Fruit fly (Drosophila melanogaster) whole organism, embryonic: ENCODE measurements around the gene CG4770.

Experiments
- Aef1 ChIP-seq: fragments of 200-800 bp; sonication (Bioruptor generic); IDR thresholded peaks from 3 replicates; pipeline ENCODE4 v1.3.6; 2022; ENCODE audit warnings: missing biosample characterization, missing genetic modification characterization
- Bdp1 ChIP-seq: fragments of 200-800 bp; sonication (Bioruptor generic); optimal IDR thresholded peaks from 3 replicates; lab custom pipeline; 2016; ENCODE audit warnings: missing biosample characterization, missing genetic modification characterization
- BtbVII ChIP-seq: fragments of 200-800 bp; sonication (Bioruptor generic); optimal IDR thresholded peaks from 3 replicates; lab custom pipeline; 2017; ENCODE audit warnings: missing biosample characterization, mild to moderate bottlenecking, missing genetic modification characterization
- CG10209 ChIP-seq: fragments of 200-800 bp; sonication (Bioruptor generic); optimal IDR thresholded peaks from 3 replicates; lab custom pipeline; 2017; ENCODE audit warnings: missing biosample characterization, mild to moderate bottlenecking, missing genetic modification characterization, missing genetic modification reagents
- CG10366 ChIP-seq: fragments of 200-800 bp; sonication (Bioruptor generic); IDR thresholded peaks from 2 replicates; pipeline ENCODE4 v1.3.6; 2022; ENCODE audit warnings: missing biosample characterization, missing genetic modification characterization
- CG12071 ChIP-seq: fragments of 200-800 bp; sonication (Bioruptor generic); optimal IDR thresholded peaks from 3 replicates; lab custom pipeline; 2018; ENCODE audit warnings: missing biosample characterization, mild to moderate bottlenecking, missing genetic modification characterization
- CG12219 ChIP-seq: fragments of 200-800 bp; sonication (Bioruptor generic); optimal IDR thresholded peaks from 3 replicates; lab custom pipeline; 2018; ENCODE audit warnings: missing biosample characterization, mild to moderate bottlenecking, missing genetic modification characterization
- CG13287 ChIP-seq: fragments of 200-800 bp; sonication (Bioruptor generic); IDR thresholded peaks from 2 replicates; pipeline ENCODE4 v1.3.6; 2022; ENCODE audit warnings: missing biosample characterization, missing genetic modification characterization; ENCODE audit not compliant: partially characterized antibody
- CG13296 ChIP-seq: fragments of 200-800 bp; sonication (Bioruptor generic); optimal IDR thresholded peaks from 3 replicates; lab custom pipeline; 2018; ENCODE audit warnings: missing biosample characterization, mild to moderate bottlenecking, missing genetic modification characterization
- CG13624 ChIP-seq: fragments of 200-800 bp; sonication (Bioruptor generic); optimal IDR thresholded peaks from 2 replicates; lab custom pipeline; 2016; ENCODE audit warnings: missing biosample characterization, missing genetic modification characterization
- CG13775 ChIP-seq: fragments of 200-800 bp; sonication (Bioruptor generic); optimal IDR thresholded peaks from 3 replicates; lab custom pipeline; 2017; ENCODE audit warnings: missing biosample characterization, mild to moderate bottlenecking, missing genetic modification characterization
- CG14710 ChIP-seq: fragments of 200-800 bp; sonication (Bioruptor generic); optimal IDR thresholded peaks from 3 replicates; lab custom pipeline; 2019; ENCODE audit warnings: missing biosample characterization, mild to moderate bottlenecking, missing genetic modification characterization, moderate library complexity
- CG15479 ChIP-seq: fragments of 200-800 bp; sonication (Bioruptor generic); optimal IDR thresholded peaks from 3 replicates; lab custom pipeline; 2019; ENCODE audit warnings: missing biosample characterization, mild to moderate bottlenecking, missing genetic modification characterization, moderate library complexity
- CG17361 ChIP-seq: fragments of 200-800 bp; sonication (Bioruptor generic); IDR thresholded peaks from 3 replicates; pipeline ENCODE4 v1.3.6; 2022; ENCODE audit warnings: missing biosample characterization, missing genetic modification characterization
- CG17829 ChIP-seq: fragments of 200-800 bp; optimal IDR thresholded peaks from 2 replicates; lab custom pipeline; 2019; ENCODE audit warnings: missing biosample characterization, mild to moderate bottlenecking, missing genetic modification characterization, moderate library complexity
- CG18011 ChIP-seq: fragments of 200-800 bp; sonication (Bioruptor generic); optimal IDR thresholded peaks from 2 replicates; lab custom pipeline; 2017; ENCODE audit warnings: missing biosample characterization, missing genetic modification characterization, mild to moderate bottlenecking, moderate library complexity, missing genotype
- CG2116 ChIP-seq: fragments of 200-800 bp; sonication (Bioruptor generic); optimal IDR thresholded peaks from 3 replicates; lab custom pipeline; 2018; ENCODE audit warnings: missing biosample characterization, mild to moderate bottlenecking, missing genetic modification characterization
- CG2129 ChIP-seq: fragments of 200-800 bp; sonication (Bioruptor generic); IDR thresholded peaks from 2 replicates; pipeline ENCODE4 v1.3.6; 2022; ENCODE audit warnings: missing biosample characterization, missing genetic modification characterization; ENCODE audit not compliant: partially characterized antibody
- CG34224 ChIP-seq: fragments of 200-800 bp; sonication (Bioruptor generic); IDR thresholded peaks from 3 replicates; pipeline ENCODE4 v1.3.6; 2022; ENCODE audit warnings: missing biosample characterization, missing genetic modification characterization; ENCODE audit not compliant: partially characterized antibody
- CG8359 ChIP-seq: fragments of 200-800 bp; sonication (Bioruptor generic); optimal IDR thresholded peaks from 2 replicates; lab custom pipeline; 2017; ENCODE audit warnings: missing biosample characterization, mild to moderate bottlenecking, missing genetic modification characterization, borderline replicate concordance
- Doc3 ChIP-seq: fragments of 200-800 bp; sonication (Bioruptor generic); IDR thresholded peaks from 3 replicates; pipeline ENCODE4 v1.3.6; 2022; ENCODE audit warnings: missing biosample characterization, missing genetic modification characterization; ENCODE audit not compliant: partially characterized antibody
- E2f1 ChIP-seq: fragments of 200-800 bp; sonication (Bioruptor generic); IDR thresholded peaks from 2 replicates; pipeline ENCODE4 v1.3.6; 2022; ENCODE audit warnings: missing biosample characterization, missing genetic modification characterization
- Ets65A ChIP-seq: fragments of 200-800 bp; sonication (Bioruptor generic); peaks from one replicate; lab custom pipeline; 2016; ENCODE audit warnings: missing biosample characterization, missing genetic modification characterization
- HLH4C ChIP-seq: fragments of 200-800 bp; sonication (Bioruptor generic); IDR thresholded peaks from 3 replicates; pipeline ENCODE4 v1.3.6; 2022; ENCODE audit warnings: missing biosample characterization, missing genetic modification characterization; ENCODE audit not compliant: partially characterized antibody
- Hmx ChIP-seq: fragments of 200-800 bp; sonication (Bioruptor generic); optimal IDR thresholded peaks from 2 replicates; lab custom pipeline; 2016; ENCODE audit warnings: missing biosample characterization, missing genetic modification characterization
- Hr78 ChIP-seq, 2 experiments: fragments of 200-800 bp in 1 of 2; fragments of >200 bp in 1 of 2; sonication (Bioruptor generic) in 1 of 2; optimal IDR thresholded peaks; 2 replicates each; lab custom pipeline; 2017 to 2019; ENCODE audit warnings: missing biosample characterization in 2 of 2, missing genetic modification characterization in 2 of 2, mild to moderate bottlenecking in 1 of 2, moderate library complexity in 1 of 2
- Med ChIP-seq: fragments of 200-800 bp; sonication (Bioruptor generic); peaks from one replicate; lab custom pipeline; 2016; ENCODE audit warnings: missing biosample characterization, missing genetic modification characterization, mild to moderate bottlenecking, inconsistent platforms, moderate library complexity
- Oli ChIP-seq: fragments of 200-800 bp; sonication (Bioruptor generic); optimal IDR thresholded peaks from 2 replicates; lab custom pipeline; 2018; ENCODE audit warnings: missing biosample characterization, mild to moderate bottlenecking, missing genetic modification characterization, moderate library complexity
- Sox102F ChIP-seq: fragments of 200-800 bp; sonication (Bioruptor generic); optimal IDR thresholded peaks from 2 replicates; lab custom pipeline; 2018; ENCODE audit warnings: missing biosample characterization, mild to moderate bottlenecking, missing genetic modification characterization, moderate library complexity
- Stat92E ChIP-seq, 3 experiments: fragments of >200 bp in 2 of 3; fragments of 200-800 bp in 1 of 3; sonication (Bioruptor generic) in 1 of 3; optimal IDR thresholded peaks; 2 replicates each; lab custom pipeline; 2017 to 2019; ENCODE audit warnings: missing biosample characterization in 3 of 3, missing genetic modification characterization in 3 of 3, mild to moderate bottlenecking in 1 of 3, moderate library complexity in 1 of 3
- ab ChIP-seq: fragments of 200-800 bp; sonication (Bioruptor generic); optimal IDR thresholded peaks from 2 replicates; lab custom pipeline; 2016; ENCODE audit warnings: missing biosample characterization, missing genetic modification characterization
- cg ChIP-seq: fragments of 200-800 bp; sonication (Bioruptor generic); optimal IDR thresholded peaks from 3 replicates; lab custom pipeline; 2019; ENCODE audit warnings: missing biosample characterization, mild to moderate bottlenecking, missing genetic modification characterization, moderate library complexity
- cwo ChIP-seq: fragments of 200-800 bp; sonication (Bioruptor generic); optimal IDR thresholded peaks from 3 replicates; lab custom pipeline; 2017; ENCODE audit warnings: missing biosample characterization, missing genetic modification characterization, mild to moderate bottlenecking, moderate library complexity, missing genetic modification reagents
- dpn ChIP-seq, 2 experiments: fragments of 200-800 bp; sonication (Bioruptor generic); optimal IDR thresholded peaks; 3 replicates each; lab custom pipeline; 2016; ENCODE audit warnings: missing biosample characterization in 2 of 2, missing genetic modification characterization in 2 of 2
- emc ChIP-seq: fragments of 200-800 bp; sonication (Bioruptor generic); optimal IDR thresholded peaks from 2 replicates; lab custom pipeline; 2016; ENCODE audit warnings: missing biosample characterization, missing genetic modification characterization
- fd64A ChIP-seq: fragments of 200-800 bp; sonication (Bioruptor generic); optimal IDR thresholded peaks from 3 replicates; lab custom pipeline; 2018; ENCODE audit warnings: missing biosample characterization, mild to moderate bottlenecking, missing genetic modification characterization
- jing ChIP-seq: fragments of 200-800 bp; sonication (Bioruptor generic); optimal IDR thresholded peaks from 2 replicates; lab custom pipeline; 2018; ENCODE audit warnings: missing biosample characterization, mild to moderate bottlenecking, missing genetic modification characterization
- lilli ChIP-seq: fragments of 200-800 bp; sonication (Bioruptor generic); optimal IDR thresholded peaks from 3 replicates; lab custom pipeline; 2016; ENCODE audit warnings: missing biosample characterization, missing genetic modification characterization
- mld ChIP-seq: fragments of 200-800 bp; sonication (Bioruptor generic); IDR thresholded peaks from 3 replicates; pipeline ENCODE4 v1.3.6; 2022; ENCODE audit warnings: missing biosample characterization, missing genetic modification characterization; ENCODE audit not compliant: partially characterized antibody
- oc ChIP-seq: fragments of 200-800 bp; sonication (Bioruptor generic); optimal IDR thresholded peaks from 2 replicates; lab custom pipeline; 2018; ENCODE audit warnings: missing biosample characterization, mild to moderate bottlenecking, missing genetic modification characterization, moderate library complexity
- otp ChIP-seq: fragments of 200-800 bp; sonication (Bioruptor generic); IDR thresholded peaks from 3 replicates; pipeline ENCODE4, ENCODE4 v1.3.6; 2022; ENCODE audit warnings: missing biosample characterization, missing genetic modification characterization
- sna ChIP-seq: fragments of 200-800 bp; sonication (Bioruptor generic); IDR thresholded peaks from 2 replicates; pipeline ENCODE4 v1.3.6; 2022; ENCODE audit warnings: missing biosample characterization, missing genetic modification characterization; ENCODE audit not compliant: partially characterized antibody
- sr ChIP-seq: fragments of 200-800 bp; sonication (Bioruptor generic); IDR thresholded peaks from 3 replicates; pipeline ENCODE4 v1.3.6; 2022; ENCODE audit warnings: missing biosample characterization, missing genetic modification characterization
- stc ChIP-seq: fragments of 200-800 bp; sonication (Bioruptor generic); IDR thresholded peaks from 2 replicates; pipeline ENCODE4 v1.3.6; 2022; ENCODE audit warnings: missing biosample characterization, missing genetic modification characterization
- tap ChIP-seq: fragments of 200-800 bp; optimal IDR thresholded peaks from 3 replicates; lab custom pipeline; 2019; ENCODE audit warnings: missing biosample characterization, mild to moderate bottlenecking, missing genetic modification characterization, moderate library complexity
- twi ChIP-seq: fragments of 200-800 bp; optimal IDR thresholded peaks from 2 replicates; lab custom pipeline; 2019; ENCODE audit warnings: missing biosample characterization, mild to moderate bottlenecking, missing genetic modification characterization, moderate library complexity
- vvl ChIP-seq: fragments of 200-800 bp; sonication (Bioruptor generic); IDR thresholded peaks from 2 replicates; pipeline ENCODE4 v1.3.6; 2022; ENCODE audit warnings: missing biosample characterization, missing genetic modification characterization

Gene CG4770

dm6 chr3R:19902926-19903739 lies 15.2 kb upstream of the CG4770 start, which contains the start of gene ClpX (continued):
- TF ChIP-seq Doc3 (GFP tag; lab: Robert Waterston, UW), result peak; percentile 61; the same call in 2 of the 3 replicates
- no peak for TF ChIP-seq twi
- peak; percentile 72 for TF ChIP-seq cg (GFP tag; lab: Kevin White, UChicago)
- no peak for TF ChIP-seq stc
- no peak for TF ChIP-seq tap (tag; lab: Kevin White, UChicago)
- peak; percentile 34 for TF ChIP-seq CG17829 (tag; lab: Kevin White, UChicago)
- TF ChIP-seq CG2129, result 0 out of 2 replicates have a peak, but pooled peaks have one; percentile 23
- 0 out of 2 replicates have a peak, but pooled peaks have one; percentile 26 for TF ChIP-seq vvl (GFP tag; lab: Robert Waterston, UW)
- no peak for TF ChIP-seq ab (GFP tag; lab: Kevin White, UChicago)
- TF ChIP-seq CG13296 (GFP tag; lab: Kevin White, UChicago), result peak; percentile 20
- no peak for TF ChIP-seq BtbVII (GFP tag; lab: Kevin White, UChicago)
- no peak for TF ChIP-seq Hmx (GFP tag; lab: Kevin White, UChicago)
- TF ChIP-seq sr (GFP tag; lab: Robert Waterston, UW), result no peak
- TF ChIP-seq otp (GFP tag; lab: Robert Waterston, UW), result no peak
- no peak for TF ChIP-seq oc (tag; lab: Kevin White, UChicago)
- no peak for TF ChIP-seq E2f1 (GFP tag; lab: Robert Waterston, UW)
- peak; percentile 63 for TF ChIP-seq CG2116 (GFP tag; lab: Kevin White, UChicago)
- no peak for TF ChIP-seq Ets65A (GFP tag; lab: Kevin White, UChicago)
- TF ChIP-seq CG15479 (GFP tag; lab: Kevin White, UChicago), result peak; percentile 80
- TF ChIP-seq mld (GFP tag; lab: Robert Waterston, UW), result peak; percentile 73; the same call in 2 of the 3 replicates
- TF ChIP-seq CG10209 (GFP tag; lab: Kevin White, UChicago), result no peak
- TF ChIP-seq HLH4C (GFP tag; lab: Robert Waterston, UW), result peak; percentile 79
- no peak for TF ChIP-seq CG8359 (GFP tag; lab: Kevin White, UChicago)
- no peak for TF ChIP-seq Aef1 (GFP tag; lab: Robert Waterston, UW)
- no peak for TF ChIP-seq CG17361 (GFP tag; lab: Robert Waterston, UW)
- peak; percentile 76 for TF ChIP-seq CG14710 (tag; lab: Kevin White, UChicago)
- TF ChIP-seq emc, result no peak
- TF ChIP-seq cwo (GFP tag; lab: Kevin White, UChicago), result no peak
- TF ChIP-seq Stat92E (GFP tag; optimal IDR thresholded peaks at IDR 0.05; lab: Kevin White, UChicago), result peak in 1 of 3 experiments; percentile 48
- no peak for TF ChIP-seq CG12071
- TF ChIP-seq Med (GFP tag; lab: Kevin White, UChicago), result peak; percentile 81
- TF ChIP-seq CG13775 (GFP tag; lab: Kevin White, UChicago), result no peak
- TF ChIP-seq CG12219 (GFP tag; lab: Kevin White, UChicago), result no peak
- no peak for TF ChIP-seq Bdp1 (GFP tag; lab: Kevin White, UChicago)
- TF ChIP-seq lilli (GFP tag; lab: Kevin White, UChicago), result peak; percentile 5
- peak; percentile 55 for TF ChIP-seq CG13624
- TF ChIP-seq CG34224 (GFP tag; lab: Robert Waterston, UW), result peak; percentile 80; the same call in 2 of the 3 replicates
- no peak for TF ChIP-seq Oli
- TF ChIP-seq CG10366 (GFP tag; lab: Robert Waterston, UW), result no peak
- no peak for TF ChIP-seq dpn (GFP tag; optimal IDR thresholded peaks at IDR 0.05; lab: Kevin White, UChicago)
- no peak for TF ChIP-seq jing
- no peak for TF ChIP-seq Sox102F (GFP tag; lab: Kevin White, UChicago)
- no peak for TF ChIP-seq fd64A (GFP tag; lab: Kevin White, UChicago)
- no peak for TF ChIP-seq CG18011 (GFP tag; lab: Kevin White, UChicago)
- TF ChIP-seq CG13287 (GFP tag; lab: Robert Waterston, UW), result peak; percentile 80
- no peak for TF ChIP-seq Hr78 (GFP tag; optimal IDR thresholded peaks at IDR 0.05; lab: Kevin White, UChicago)
- TF ChIP-seq sna (GFP tag; lab: Robert Waterston, UW), result peak; percentile 80
